Worm (Caenorhabditis elegans) whole organism, L1 larva: ENCODE measurements around the gene fbxb-88.
A peak's percentile ranks its signal among the peaks of the same experiment; 100 is the strongest.

Source experiments
- C04F5.9 ChIP-seq: sonication (generic microtip); optimal IDR thresholded peaks from 2 replicates; lab custom pipeline; 2016; ENCODE audit warnings: missing genetic modification characterization, missing compliant biosample characterization
- C34B4.2 ChIP-seq: sonication (generic microtip); optimal IDR thresholded peaks from 2 replicates; lab custom pipeline; 2017; ENCODE audit warnings: mild to moderate bottlenecking, missing genetic modification characterization, missing compliant biosample characterization
- F16B12.6 ChIP-seq: fragments of 150-350 bp; optimal IDR thresholded peaks from 2 replicates; lab custom pipeline; 2014; ENCODE audit warnings: missing biosample characterization, missing genetic modification characterization
- alr-1 ChIP-seq: fragments of 200-800 bp; sonication (Bioruptor generic); optimal IDR thresholded peaks from 2 replicates; lab custom pipeline; 2018; ENCODE audit warnings: borderline replicate concordance, mild to moderate bottlenecking, missing genetic modification characterization, missing compliant biosample characterization
- ama-1 ChIP-seq: fragments of 150-350 bp; optimal IDR thresholded peaks from 2 replicates; lab custom pipeline; 2014
- blmp-1 ChIP-seq: fragments of 150-350 bp; optimal IDR thresholded peaks from 2 replicates; lab custom pipeline; 2014; ENCODE audit warnings: missing biosample characterization, missing genetic modification characterization
- ceh-82 ChIP-seq, 3 experiments: fragments of 150-350 bp in 1 of 3; sonication (generic microtip) in 2 of 3; optimal IDR thresholded peaks; 2 replicates each; lab custom pipeline; 2014 to 2017; ENCODE audit warnings: missing biosample characterization in 3 of 3, missing genetic modification characterization in 3 of 3
- dpl-1 ChIP-seq, 3 experiments: fragments of 150-350 bp in 2 of 3; sonication (generic microtip) in 1 of 3; optimal IDR thresholded peaks; 2 replicates each; lab custom pipeline; 2014 to 2017; ENCODE audit warnings: missing biosample characterization in 3 of 3, missing genetic modification characterization in 3 of 3, missing genetic modification reagents in 3 of 3
- dsc-1 ChIP-seq: sonication (generic microtip); optimal IDR thresholded peaks from 2 replicates; lab custom pipeline; 2016; ENCODE audit warnings: mild to moderate bottlenecking, missing genetic modification characterization, missing compliant biosample characterization
- efl-1 ChIP-seq, 4 experiments: fragments of 150-350 bp; optimal IDR thresholded peaks in 3 of 4; peaks in 1 of 4; 1 replicate in 1 of 4; 2 replicates in 3 of 4; lab custom pipeline; 2014; ENCODE audit warnings: missing biosample characterization in 2 of 4, missing genetic modification characterization in 2 of 4, missing genetic modification reagents in 2 of 4
- egl-27 ChIP-seq, 2 experiments: fragments of 150-350 bp in 1 of 2; sonication (generic microtip); optimal IDR thresholded peaks; 3 replicates each; lab custom pipeline; 2017 to 2018; ENCODE audit warnings: missing biosample characterization in 2 of 2, missing genetic modification characterization in 2 of 2, missing genetic modification reagents in 2 of 2
- elt-2 ChIP-seq: sonication (generic microtip); optimal IDR thresholded peaks from 2 replicates; lab custom pipeline; 2016; ENCODE audit warnings: missing genetic modification characterization, mild to moderate bottlenecking, inconsistent platforms, missing compliant biosample characterization, missing genetic modification reagents
- elt-3 ChIP-seq, 6 experiments: fragments of 150-350 bp in 1 of 6; sonication (generic microtip); optimal IDR thresholded peaks; 2 replicates each; lab custom pipeline; 2017 to 2018; ENCODE audit warnings: missing biosample characterization in 6 of 6, missing genetic modification characterization in 6 of 6, inconsistent platforms in 1 of 6
- fkh-10 ChIP-seq: sonication (generic microtip); optimal IDR thresholded peaks from 2 replicates; lab custom pipeline; 2017; ENCODE audit warnings: missing biosample characterization, missing genetic modification reagents, missing genetic modification characterization
- fkh-4 ChIP-seq: sonication (generic microtip); optimal IDR thresholded peaks from 2 replicates; lab custom pipeline; 2016; ENCODE audit warnings: missing compliant biosample characterization, missing genetic modification characterization, borderline replicate concordance
- fkh-8 ChIP-seq: sonication (generic microtip); optimal IDR thresholded peaks from 2 replicates; lab custom pipeline; 2016; ENCODE audit warnings: mild to moderate bottlenecking, missing genetic modification characterization, missing compliant biosample characterization
- fos-1 ChIP-seq: fragments of 150-350 bp; optimal IDR thresholded peaks from 2 replicates; lab custom pipeline; 2014; ENCODE audit warnings: missing biosample characterization, missing genetic modification characterization
- hlh-4 ChIP-seq: sonication (generic microtip); optimal IDR thresholded peaks from 2 replicates; lab custom pipeline; 2016; ENCODE audit warnings: mild to moderate bottlenecking, missing genetic modification characterization, missing compliant biosample characterization
- hpl-2 ChIP-seq: fragments of 150-350 bp; optimal IDR thresholded peaks from 2 replicates; lab custom pipeline; 2014; ENCODE audit warnings: missing biosample characterization, missing genetic modification reagents, missing genetic modification characterization
- irx-1 ChIP-seq: sonication (generic microtip); optimal IDR thresholded peaks from 2 replicates; lab custom pipeline; 2016; ENCODE audit warnings: missing genetic modification characterization, missing compliant biosample characterization
- jun-1 ChIP-seq: fragments of 150-350 bp; optimal IDR thresholded peaks from 2 replicates; lab custom pipeline; 2014; ENCODE audit warnings: missing biosample characterization, missing genetic modification reagents, missing genetic modification characterization
- lin-14 ChIP-seq: fragments of 200-800 bp; sonication (Bioruptor generic); optimal IDR thresholded peaks from 2 replicates; lab custom pipeline; 2018; ENCODE audit warnings: mild to moderate bottlenecking, missing genetic modification characterization, moderate library complexity, missing compliant biosample characterization
- lin-35 ChIP-seq, 2 experiments: fragments of 150-350 bp; optimal IDR thresholded peaks; 2 replicates each; lab custom pipeline; 2014; ENCODE audit warnings: missing biosample characterization in 2 of 2, missing genetic modification characterization in 2 of 2, missing genetic modification reagents in 2 of 2
- lsy-2 ChIP-seq, 2 experiments: fragments of 150-350 bp; optimal IDR thresholded peaks; 2 replicates each; lab custom pipeline; 2014; ENCODE audit warnings: missing biosample characterization in 2 of 2, missing genetic modification characterization in 2 of 2
- mab-9 ChIP-seq: fragments of 200-800 bp; sonication (Bioruptor generic); IDR thresholded peaks from 2 replicates; pipeline ENCODE4 v1.3.6; 2022; ENCODE audit warnings: missing genetic modification reagents, missing genetic modification characterization, missing compliant biosample characterization
- mdl-1 ChIP-seq, 2 experiments: fragments of 150-350 bp; optimal IDR thresholded peaks; 2 replicates each; lab custom pipeline; 2014 to 2017; ENCODE audit warnings: missing biosample characterization in 2 of 2, missing genetic modification characterization in 2 of 2, inconsistent platforms in 1 of 2
- mep-1 ChIP-seq: fragments of 150-350 bp; optimal IDR thresholded peaks from 2 replicates; lab custom pipeline; 2014; ENCODE audit warnings: missing biosample characterization, missing genetic modification characterization
- nhr-11 ChIP-seq: fragments of 150-350 bp; optimal IDR thresholded peaks from 2 replicates; lab custom pipeline; 2014; ENCODE audit warnings: missing biosample characterization, missing genetic modification characterization
- nhr-12 ChIP-seq: sonication (generic microtip); optimal IDR thresholded peaks from 2 replicates; lab custom pipeline; 2017; ENCODE audit warnings: missing biosample characterization, missing genetic modification characterization
- nhr-19 ChIP-seq: fragments of 200-800 bp; sonication (Bioruptor generic); conservative IDR thresholded peaks from 2 replicates; pipeline ENCODE4 v1.3.6; 2022; ENCODE audit warnings: missing genetic modification characterization, missing compliant biosample characterization
- nhr-20 ChIP-seq: sonication (generic microtip); optimal IDR thresholded peaks from 2 replicates; lab custom pipeline; 2016; ENCODE audit warnings: mild to moderate bottlenecking, missing genetic modification characterization, missing compliant biosample characterization
- nhr-237 ChIP-seq: fragments of 150-350 bp; optimal IDR thresholded peaks from 2 replicates; lab custom pipeline; 2014; ENCODE audit warnings: missing biosample characterization, missing genetic modification characterization
- nhr-28 ChIP-seq: fragments of 150-350 bp; optimal IDR thresholded peaks from 2 replicates; lab custom pipeline; 2014; ENCODE audit warnings: missing biosample characterization, missing genetic modification characterization
- nhr-47 ChIP-seq: sonication (generic microtip); optimal IDR thresholded peaks from 2 replicates; lab custom pipeline; 2016; ENCODE audit warnings: mild to moderate bottlenecking, missing genetic modification characterization, moderate library complexity, missing compliant biosample characterization
- nhr-71 ChIP-seq: sonication (generic microtip); optimal IDR thresholded peaks from 2 replicates; lab custom pipeline; 2016; ENCODE audit warnings: mild to moderate bottlenecking, missing genetic modification characterization, moderate library complexity, missing compliant biosample characterization
- nhr-90 ChIP-seq: sonication (generic microtip); optimal IDR thresholded peaks from 2 replicates; lab custom pipeline; 2016; ENCODE audit warnings: mild to moderate bottlenecking, missing genetic modification characterization, missing compliant biosample characterization; ENCODE audit not compliant: poor library complexity
- pax-3 ChIP-seq: fragments of 200-800 bp; sonication (Bioruptor generic); optimal IDR thresholded peaks from 2 replicates; lab custom pipeline; 2018; ENCODE audit warnings: mild to moderate bottlenecking, missing genetic modification characterization, moderate library complexity, missing compliant biosample characterization
- pqm-1 ChIP-seq: sonication (generic microtip); optimal IDR thresholded peaks from 3 replicates; lab custom pipeline; 2017; ENCODE audit warnings: missing biosample characterization, missing genetic modification characterization
- rnt-1 ChIP-seq: sonication (generic microtip); optimal IDR thresholded peaks from 2 replicates; lab custom pipeline; 2016; ENCODE audit warnings: mild to moderate bottlenecking, missing genetic modification characterization, moderate library complexity, missing compliant biosample characterization
- skn-1 ChIP-seq: fragments of 150-350 bp; optimal IDR thresholded peaks from 2 replicates; lab custom pipeline; 2014; ENCODE audit warnings: missing biosample characterization, missing genetic modification characterization
- snpc-4 ChIP-seq: fragments of 150-350 bp; optimal IDR thresholded peaks from 2 replicates; lab custom pipeline; 2014; ENCODE audit warnings: missing biosample characterization, missing genetic modification characterization
- snu-23 ChIP-seq: sonication (generic microtip); optimal IDR thresholded peaks from 2 replicates; lab custom pipeline; 2016; ENCODE audit warnings: missing genetic modification characterization, missing compliant biosample characterization
- sox-4 ChIP-seq: sonication (generic microtip); optimal IDR thresholded peaks from 2 replicates; lab custom pipeline; 2016; ENCODE audit warnings: missing genetic modification characterization, missing compliant biosample characterization
- sptf-1 ChIP-seq: fragments of 150-350 bp; optimal IDR thresholded peaks from 2 replicates; lab custom pipeline; 2014; ENCODE audit warnings: missing biosample characterization, missing genetic modification characterization
- sup-37 ChIP-seq: fragments of 200-800 bp; sonication (Bioruptor generic); optimal IDR thresholded peaks from 2 replicates; lab custom pipeline; 2018; ENCODE audit warnings: mild to moderate bottlenecking, missing genetic modification characterization, missing compliant biosample characterization
- swsn-7 ChIP-seq: sonication (generic microtip); optimal IDR thresholded peaks from 2 replicates; lab custom pipeline; 2016; ENCODE audit warnings: missing genetic modification characterization, missing compliant biosample characterization
- tlp-1 ChIP-seq: fragments of 150-350 bp; optimal IDR thresholded peaks from 2 replicates; lab custom pipeline; 2014; ENCODE audit warnings: missing biosample characterization, missing genetic modification characterization
- unc-130 ChIP-seq: fragments of 150-350 bp; optimal IDR thresholded peaks from 2 replicates; lab custom pipeline; 2017; ENCODE audit warnings: missing biosample characterization, missing genetic modification characterization, inconsistent platforms
- unc-30 ChIP-seq: sonication (generic microtip); optimal IDR thresholded peaks from 2 replicates; lab custom pipeline; 2017; ENCODE audit warnings: missing biosample characterization, missing genetic modification characterization
- unc-98 ChIP-seq: fragments of 200-800 bp; sonication (Bioruptor generic); IDR thresholded peaks from 2 replicates; pipeline ENCODE4 v1.3.6; 2022; ENCODE audit warnings: missing genetic modification characterization, missing compliant biosample characterization
- vab-15 ChIP-seq: sonication (generic microtip); optimal IDR thresholded peaks from 2 replicates; lab custom pipeline; 2017; ENCODE audit warnings: missing genotype, mild to moderate bottlenecking, missing genetic modification characterization, missing compliant biosample characterization
- zag-1 ChIP-seq: fragments of 150-350 bp; optimal IDR thresholded peaks from 2 replicates; lab custom pipeline; 2014; ENCODE audit warnings: missing biosample characterization, missing genetic modification characterization
- zip-4 ChIP-seq: fragments of 200-800 bp; sonication (Bioruptor generic); optimal IDR thresholded peaks from 2 replicates; lab custom pipeline; 2018; ENCODE audit warnings: mild to moderate bottlenecking, missing genetic modification characterization, moderate library complexity, missing compliant biosample characterization
- ztf-11 ChIP-seq, 2 experiments: sonication (generic microtip); optimal IDR thresholded peaks; 2 replicates each; lab custom pipeline; 2016 to 2017; ENCODE audit warnings: missing genetic modification characterization in 2 of 2, missing biosample characterization in 1 of 2, missing compliant biosample characterization in 1 of 2

Gene fbxb-88

DNA sequence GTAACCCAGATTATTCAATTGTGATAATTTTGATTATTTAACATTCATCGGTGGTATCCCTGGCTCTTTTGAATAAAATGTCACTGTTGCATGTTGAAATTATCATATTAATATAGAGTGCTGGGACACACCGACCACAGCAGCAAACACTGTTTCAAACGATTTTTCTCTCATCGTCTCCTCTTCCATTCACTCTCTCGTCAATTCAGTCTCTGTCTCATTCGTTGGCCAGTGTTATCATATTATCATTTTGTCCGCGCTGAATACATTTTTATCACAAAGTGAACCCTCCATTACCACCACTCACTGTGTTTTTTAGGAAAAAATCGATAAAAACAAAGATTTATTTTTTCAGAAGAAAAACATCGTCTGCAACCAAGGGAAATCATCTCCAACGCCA lies 29.4 kb upstream of the fbxb-88 start:
- no peak for TF ChIP-seq ama-1 (lab: Kevin White, UChicago)
- TF ChIP-seq zag-1 (tag; lab: Kevin White, UChicago): no peak
- no peak for TF ChIP-seq dpl-1 (GFP tag; optimal IDR thresholded peaks at IDR 0.05; lab: Kevin White, UChicago)
- TF ChIP-seq nhr-90 (tag; lab: Kevin White, UChicago): peak; percentile 6
- no peak for TF ChIP-seq zip-4
- TF ChIP-seq skn-1 (tag; lab: Kevin White, UChicago): no peak
- TF ChIP-seq nhr-19 (GFP tag; lab: Robert Waterston, UW): no peak
- no peak for TF ChIP-seq pax-3 (tag; lab: Kevin White, UChicago)
- TF ChIP-seq pqm-1: no peak
- TF ChIP-seq nhr-71 (tag; lab: Kevin White, UChicago): no peak
- TF ChIP-seq fkh-4: no peak
- TF ChIP-seq hpl-2 (GFP tag; lab: Kevin White, UChicago): no peak
- TF ChIP-seq unc-130 (tag; lab: Kevin White, UChicago): peak; percentile 5
- no peak for TF ChIP-seq nhr-28
- no peak for TF ChIP-seq hlh-4 (tag; lab: Kevin White, UChicago)
- TF ChIP-seq elt-2 (tag; lab: Kevin White, UChicago): peak; percentile 85
- TF ChIP-seq lin-35 (GFP tag; optimal IDR thresholded peaks at IDR 0.05; lab: Kevin White, UChicago): peak in 1 of 2 experiments; percentile 25
- no peak for TF ChIP-seq ceh-82 (tag; optimal IDR thresholded peaks at IDR 0.05; lab: Kevin White, UChicago)
- no peak for TF ChIP-seq fkh-10
- no peak for TF ChIP-seq nhr-12 (tag; lab: Kevin White, UChicago)
- no peak for TF ChIP-seq lsy-2 (tag; optimal IDR thresholded peaks at IDR 0.05; lab: Kevin White, UChicago)
- TF ChIP-seq unc-30 (tag; lab: Kevin White, UChicago): no peak
- no peak for TF ChIP-seq dsc-1 (tag; lab: Kevin White, UChicago)
- no peak for TF ChIP-seq egl-27 (tag; optimal IDR thresholded peaks at IDR 0.05; lab: Kevin White, UChicago)
- no peak for TF ChIP-seq alr-1 (tag; lab: Kevin White, UChicago)
- TF ChIP-seq snu-23 (GFP tag; lab: Kevin White, UChicago): peak; percentile 4
- TF ChIP-seq unc-98 (GFP tag; lab: Robert Waterston, UW): no peak
- no peak for TF ChIP-seq irx-1 (tag; lab: Kevin White, UChicago)
- no peak for TF ChIP-seq rnt-1
- TF ChIP-seq fkh-8: no peak
- TF ChIP-seq C04F5.9 (tag; lab: Kevin White, UChicago): no peak
- peak; percentile 32 for TF ChIP-seq blmp-1 (tag; lab: Kevin White, UChicago)
- no peak for TF ChIP-seq vab-15 (tag; lab: Kevin White, UChicago)
- TF ChIP-seq mab-9 (GFP tag; lab: Robert Waterston, UW): no peak
- no peak for TF ChIP-seq snpc-4 (tag; lab: Kevin White, UChicago)
- no peak for TF ChIP-seq mep-1 (tag; lab: Kevin White, UChicago)
- TF ChIP-seq ztf-11 (tag; optimal IDR thresholded peaks at IDR 0.05; lab: Kevin White, UChicago): no peak
- no peak for TF ChIP-seq mdl-1 (tag; optimal IDR thresholded peaks at IDR 0.05; lab: Kevin White, UChicago)
- TF ChIP-seq nhr-237 (tag; lab: Kevin White, UChicago): no peak
- no peak for TF ChIP-seq jun-1 (tag; lab: Kevin White, UChicago)
- TF ChIP-seq elt-3 (tag; optimal IDR thresholded peaks at IDR 0.05; lab: Kevin White, UChicago): peak in 1 of 6 experiments; percentile 45
- no peak for TF ChIP-seq nhr-47 (tag; lab: Kevin White, UChicago)
- TF ChIP-seq sup-37 (GFP tag; lab: Kevin White, UChicago): no peak
- no peak for TF ChIP-seq swsn-7
- TF ChIP-seq nhr-20: peak; percentile 32
- TF ChIP-seq lin-14: peak; percentile 8
- no peak for TF ChIP-seq C34B4.2 (tag; lab: Kevin White, UChicago)
- no peak for TF ChIP-seq F16B12.6
- no peak for TF ChIP-seq fos-1 (tag; lab: Kevin White, UChicago)
- TF ChIP-seq sox-4 (tag; lab: Kevin White, UChicago): no peak
- TF ChIP-seq efl-1 (optimal IDR thresholded peaks at IDR 0.05; lab: Kevin White, UChicago): no peak
- peak in 1 of 2 experiments; percentile 69 for TF ChIP-seq efl-1 (GFP tag; optimal IDR thresholded peaks at IDR 0.05 in 1 of 2; lab: Kevin White, UChicago)
- no peak for TF ChIP-seq tlp-1 (tag; lab: Kevin White, UChicago)
- TF ChIP-seq sptf-1 (tag; lab: Kevin White, UChicago): no peak
- no peak for TF ChIP-seq nhr-11
